Worm (Caenorhabditis elegans) whole organism, late embryonic: ENCODE data around the gene ama-1.

Experiments
- C08G9.2 ChIP-seq: sonication (generic microtip); optimal IDR thresholded peaks from 2 replicates; lab custom pipeline; 2016; ENCODE audit warnings: mild to moderate bottlenecking, missing genetic modification characterization, moderate library complexity, missing compliant biosample characterization
- C38D4.7 ChIP-seq: fragments of 200-800 bp; sonication (Bioruptor generic); optimal IDR thresholded peaks from 2 replicates; lab custom pipeline; 2018; ENCODE audit warnings: mild to moderate bottlenecking, missing genetic modification characterization, moderate library complexity, missing compliant biosample characterization
- K02D7.2 ChIP-seq: sonication (generic microtip); optimal IDR thresholded peaks from 2 replicates; lab custom pipeline; 2017; ENCODE audit warnings: mild to moderate bottlenecking, missing genetic modification characterization, missing compliant biosample characterization
- T23F11.4 ChIP-seq: fragments of 200-800 bp; sonication (Bioruptor generic); optimal IDR thresholded peaks from 2 replicates; lab custom pipeline; 2018; ENCODE audit warnings: mild to moderate bottlenecking, missing genetic modification characterization, missing compliant biosample characterization
- Y22D7AL.16 ChIP-seq: sonication (generic microtip); optimal IDR thresholded peaks from 2 replicates; lab custom pipeline; 2016; ENCODE audit warnings: missing genetic modification characterization, missing compliant biosample characterization
- ahr-1 ChIP-seq: sonication (generic microtip); optimal IDR thresholded peaks from 2 replicates; lab custom pipeline; 2016; ENCODE audit warnings: missing genetic modification characterization, missing compliant biosample characterization
- ama-1 ChIP-seq: fragments of 150-350 bp; optimal IDR thresholded peaks from 2 replicates; lab custom pipeline; 2014
- ceh-24 ChIP-seq: sonication (generic microtip); optimal IDR thresholded peaks from 2 replicates; lab custom pipeline; 2016; ENCODE audit warnings: mild to moderate bottlenecking, missing genetic modification characterization, missing compliant biosample characterization
- ceh-30 ChIP-seq: fragments of 150-350 bp; optimal IDR thresholded peaks from 2 replicates; lab custom pipeline; 2014; ENCODE audit warnings: missing biosample characterization, missing genetic modification characterization
- ceh-31 ChIP-seq: sonication (generic microtip); optimal IDR thresholded peaks from 2 replicates; lab custom pipeline; 2016; ENCODE audit warnings: missing genetic modification characterization, missing compliant biosample characterization
- ceh-6 ChIP-seq: fragments of 200-800 bp; sonication (Bioruptor generic); optimal IDR thresholded peaks from 2 replicates; lab custom pipeline; 2018; ENCODE audit warnings: mild to moderate bottlenecking, missing genetic modification characterization, missing compliant biosample characterization
- ceh-9 ChIP-seq: sonication (generic microtip); optimal IDR thresholded peaks from 2 replicates; lab custom pipeline; 2016; ENCODE audit warnings: mild to moderate bottlenecking, missing genetic modification characterization, inconsistent platforms, missing compliant biosample characterization
- che-1 ChIP-seq: sonication (generic microtip); optimal IDR thresholded peaks from 2 replicates; lab custom pipeline; 2016; ENCODE audit warnings: mild to moderate bottlenecking, missing genetic modification characterization, missing compliant biosample characterization
- elt-2 ChIP-seq: sonication (generic microtip); optimal IDR thresholded peaks from 2 replicates; lab custom pipeline; 2016; ENCODE audit warnings: missing genetic modification reagents, missing genetic modification characterization, missing compliant biosample characterization
- elt-4 ChIP-seq: sonication (generic microtip); optimal IDR thresholded peaks from 2 replicates; lab custom pipeline; 2016; ENCODE audit warnings: missing genetic modification characterization, missing compliant biosample characterization
- fkh-10 ChIP-seq: fragments of 150-350 bp; optimal IDR thresholded peaks from 2 replicates; lab custom pipeline; 2014; ENCODE audit warnings: missing biosample characterization, missing genetic modification reagents, missing genetic modification characterization
- hlh-15 ChIP-seq: sonication (generic microtip); optimal IDR thresholded peaks from 2 replicates; lab custom pipeline; 2016; ENCODE audit warnings: missing genetic modification characterization, missing compliant biosample characterization
- hlh-6 ChIP-seq: sonication (generic microtip); optimal IDR thresholded peaks from 2 replicates; lab custom pipeline; 2016; ENCODE audit warnings: missing genotype, missing genetic modification characterization, missing compliant biosample characterization
- hlh-8 ChIP-seq: sonication (generic microtip); optimal IDR thresholded peaks from 2 replicates; lab custom pipeline; 2016; ENCODE audit warnings: missing genotype, missing genetic modification characterization, missing compliant biosample characterization
- lim-6 ChIP-seq: sonication (generic microtip); optimal IDR thresholded peaks from 2 replicates; lab custom pipeline; 2016; ENCODE audit warnings: missing genetic modification characterization, missing compliant biosample characterization
- lin-11 ChIP-seq: fragments of 200-800 bp; sonication (Bioruptor generic); optimal IDR thresholded peaks from 2 replicates; lab custom pipeline; 2018; ENCODE audit warnings: mild to moderate bottlenecking, missing genetic modification characterization, missing compliant biosample characterization
- madf-2 ChIP-seq: sonication (generic microtip); optimal IDR thresholded peaks from 2 replicates; lab custom pipeline; 2017; ENCODE audit warnings: missing genetic modification characterization, missing compliant biosample characterization
- mec-3 ChIP-seq: sonication (generic microtip); optimal IDR thresholded peaks from 2 replicates; lab custom pipeline; 2016; ENCODE audit warnings: borderline replicate concordance, missing genetic modification characterization, missing compliant biosample characterization
- nfya-1 ChIP-seq: sonication (generic microtip); optimal IDR thresholded peaks from 2 replicates; lab custom pipeline; 2017; ENCODE audit warnings: missing genetic modification characterization, mild to moderate bottlenecking, missing compliant biosample characterization, antibody characterized with exemption, moderate library complexity
- nhr-232 ChIP-seq: sonication (generic microtip); optimal IDR thresholded peaks from 2 replicates; lab custom pipeline; 2016; ENCODE audit warnings: missing genetic modification characterization, missing compliant biosample characterization
- npax-4 ChIP-seq: sonication (generic microtip); optimal IDR thresholded peaks from 2 replicates; lab custom pipeline; 2016; ENCODE audit warnings: missing genetic modification characterization, missing compliant biosample characterization
- pag-3 ChIP-seq: sonication (generic microtip); optimal IDR thresholded peaks from 2 replicates; lab custom pipeline; 2016; ENCODE audit warnings: missing compliant biosample characterization, missing genetic modification characterization, borderline replicate concordance
- pat-9 ChIP-seq: fragments of 200-800 bp; sonication (Bioruptor generic); optimal IDR thresholded peaks from 2 replicates; lab custom pipeline; 2018; ENCODE audit warnings: mild to moderate bottlenecking, missing genetic modification characterization, moderate library complexity, missing compliant biosample characterization
- pqm-1 ChIP-seq: sonication (generic microtip); optimal IDR thresholded peaks from 2 replicates; lab custom pipeline; 2016; ENCODE audit warnings: missing genetic modification characterization, missing compliant biosample characterization
- pros-1 ChIP-seq: fragments of 150-350 bp; optimal IDR thresholded peaks from 2 replicates; lab custom pipeline; 2014; ENCODE audit warnings: missing biosample characterization, missing genetic modification reagents, missing genetic modification characterization
- ref-2 ChIP-seq: sonication (generic microtip); optimal IDR thresholded peaks from 2 replicates; lab custom pipeline; 2016; ENCODE audit warnings: missing genetic modification characterization, missing compliant biosample characterization
- sdc-2 ChIP-seq: sonication (generic microtip); optimal IDR thresholded peaks from 2 replicates; lab custom pipeline; 2016; ENCODE audit warnings: missing genotype, missing genetic modification characterization, missing compliant biosample characterization
- sox-2 ChIP-seq: fragments of 200-800 bp; sonication (Bioruptor generic); IDR thresholded peaks from 2 replicates; pipeline ENCODE4 v1.3.6; 2022; ENCODE audit warnings: missing genetic modification reagents, missing genetic modification characterization, missing compliant biosample characterization
- syd-9 ChIP-seq: sonication (generic microtip); optimal IDR thresholded peaks from 2 replicates; lab custom pipeline; 2016; ENCODE audit warnings: mild to moderate bottlenecking, missing genetic modification characterization, moderate library complexity, missing compliant biosample characterization
- tbx-2 ChIP-seq: sonication (generic microtip); optimal IDR thresholded peaks from 2 replicates; lab custom pipeline; 2016; ENCODE audit warnings: missing genetic modification characterization, missing compliant biosample characterization
- ttx-3 ChIP-seq: sonication (generic microtip); optimal IDR thresholded peaks from 2 replicates; lab custom pipeline; 2016; ENCODE audit warnings: missing genetic modification reagents, missing genetic modification characterization, missing compliant biosample characterization
- unc-42 ChIP-seq: sonication (generic microtip); optimal IDR thresholded peaks from 2 replicates; lab custom pipeline; 2016; ENCODE audit warnings: missing genotype, missing genetic modification characterization, missing compliant biosample characterization
- zip-5 ChIP-seq: sonication (generic microtip); optimal IDR thresholded peaks from 2 replicates; lab custom pipeline; 2016; ENCODE audit warnings: missing genetic modification characterization, missing compliant biosample characterization

The ama-1 gene

DNA sequence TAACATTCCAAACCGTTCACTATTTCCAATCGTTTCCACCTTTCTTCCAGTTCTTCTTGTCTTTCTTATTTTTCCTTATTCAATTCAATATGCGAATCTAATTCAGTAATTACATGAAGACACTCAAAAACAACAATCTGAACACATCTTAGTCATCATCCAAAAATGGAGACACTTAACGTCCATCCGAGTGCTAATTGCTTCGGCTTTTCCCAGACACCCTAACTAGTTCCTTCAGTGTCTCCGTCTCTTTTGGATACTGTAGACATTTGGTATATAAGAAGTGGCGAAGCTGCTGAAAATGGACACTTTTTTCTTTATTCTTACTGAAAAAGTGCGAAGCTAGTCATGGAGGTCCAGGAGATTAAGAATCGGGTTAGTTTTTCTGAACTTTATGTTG, 15.1 kb downstream of the ama-1 start, which contains the start of gene col-33:
Gene col-33 (plus strand): TSS at position 301 of the 400 bp plus-strand sequence.
- TF ChIP-seq lim-6 (tag; lab: Kevin White, UChicago) = no peak
- TF ChIP-seq che-1 (tag; lab: Kevin White, UChicago) = no peak
- TF ChIP-seq hlh-8 (tag; lab: Kevin White, UChicago) = no peak
- no peak for TF ChIP-seq pqm-1 (tag; lab: Kevin White, UChicago)
- no peak for TF ChIP-seq fkh-10 (GFP tag; lab: Kevin White, UChicago)
- TF ChIP-seq mec-3 (tag; lab: Kevin White, UChicago) = no peak
- no peak for TF ChIP-seq sdc-2 (tag; lab: Kevin White, UChicago)
- TF ChIP-seq unc-42 (tag; lab: Kevin White, UChicago) = no peak
- no peak for TF ChIP-seq lin-11 (tag; lab: Kevin White, UChicago)

DNA sequence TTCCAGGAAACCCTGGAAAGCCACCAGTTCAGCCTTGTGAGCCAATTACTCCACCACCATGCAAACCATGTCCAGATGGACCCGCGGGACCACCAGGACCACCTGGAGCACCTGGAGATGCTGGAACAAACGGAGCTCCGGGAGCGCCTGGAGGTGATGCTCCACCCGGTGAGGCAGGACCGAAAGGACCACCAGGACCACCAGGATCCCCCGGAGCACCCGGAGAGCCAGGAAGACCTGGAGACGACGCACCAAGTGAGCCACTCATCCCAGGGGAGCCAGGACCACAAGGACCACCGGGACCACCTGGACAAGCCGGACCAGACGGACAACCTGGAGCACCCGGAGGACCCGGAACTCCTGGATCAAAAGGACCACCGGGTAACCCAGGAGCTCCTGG, 16.8 kb downstream of the ama-1 start:
- no peak for TF ChIP-seq che-1 (tag; lab: Kevin White, UChicago)
- peak; percentile 15 for TF ChIP-seq elt-4 (tag; lab: Kevin White, UChicago)
- peak; percentile 63 for TF ChIP-seq hlh-6
- TF ChIP-seq tbx-2 = peak; percentile 6
- TF ChIP-seq nhr-232 (tag; lab: Kevin White, UChicago) = no peak
- TF ChIP-seq ceh-30 (tag; lab: Kevin White, UChicago) = no peak
- TF ChIP-seq C08G9.2 (tag; lab: Kevin White, UChicago) = peak; percentile 54

DNA sequence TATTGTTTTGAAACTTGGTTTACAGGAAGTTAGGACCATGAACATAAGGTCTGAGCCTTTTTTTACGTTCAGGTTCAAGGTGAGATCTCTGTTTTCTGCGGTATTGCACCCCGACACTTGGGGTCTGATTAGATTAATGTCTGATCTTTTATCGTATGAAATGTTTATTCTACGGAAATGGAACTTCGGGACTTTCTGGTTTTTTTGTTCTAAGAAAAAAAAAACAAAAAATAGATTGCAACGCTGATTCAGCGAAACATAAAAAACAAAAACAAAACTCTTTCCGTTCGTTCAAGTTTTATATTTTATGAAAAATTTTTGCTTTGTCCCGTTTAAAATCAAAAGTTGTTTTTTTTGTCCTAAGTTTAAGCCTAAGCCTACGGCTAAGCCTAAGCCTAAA, 17.4 kb downstream of the ama-1 start, which contains the start of gene F36A4.5:
Gene F36A4.5 (plus strand): TSS at position 301 of the 400 bp plus-strand sequence.
- no peak for TF ChIP-seq npax-4 (tag; lab: Kevin White, UChicago)
- TF ChIP-seq che-1 (tag; lab: Kevin White, UChicago) = no peak
- no peak for TF ChIP-seq madf-2 (tag; lab: Kevin White, UChicago)
- TF ChIP-seq syd-9 (tag; lab: Kevin White, UChicago) = no peak
- TF ChIP-seq sox-2 = no peak
- no peak for TF ChIP-seq hlh-15 (tag; lab: Kevin White, UChicago)
- no peak for TF ChIP-seq elt-2 (tag; lab: Kevin White, UChicago)
- TF ChIP-seq C38D4.7 (GFP tag; lab: Kevin White, UChicago) = no peak
- TF ChIP-seq ceh-31 (tag; lab: Kevin White, UChicago) = no peak
- TF ChIP-seq K02D7.2 (tag; lab: Kevin White, UChicago) = no peak
- TF ChIP-seq ama-1 (lab: Kevin White, UChicago) = no peak
- no peak for TF ChIP-seq ref-2
- TF ChIP-seq T23F11.4 (GFP tag; lab: Kevin White, UChicago) = no peak
- no peak for TF ChIP-seq ttx-3 (tag; lab: Kevin White, UChicago)
- TF ChIP-seq pat-9 (tag; lab: Kevin White, UChicago) = no peak
- TF ChIP-seq hlh-6 = no peak

DNA sequence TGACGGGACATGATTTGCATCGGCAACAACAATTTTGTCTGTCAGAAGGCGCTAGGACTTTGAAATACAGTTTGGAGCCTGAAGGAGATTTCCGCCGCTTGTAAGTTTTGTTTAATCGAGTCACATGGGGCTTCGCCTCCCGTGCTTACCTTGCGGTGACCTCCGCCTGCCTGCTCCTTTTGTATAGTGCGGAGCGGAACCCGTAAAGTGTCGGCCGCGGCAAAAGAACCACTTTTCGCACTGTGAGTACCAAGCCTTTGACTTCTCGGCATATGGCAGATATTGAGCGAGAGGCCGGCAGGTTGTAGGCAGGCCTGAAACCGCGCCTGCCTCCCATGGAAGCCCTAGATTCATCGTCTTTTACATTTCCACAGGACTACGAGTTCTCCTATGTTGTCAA, 18.1 kb downstream of the ama-1 start:
- no peak for TF ChIP-seq nfya-1
- TF ChIP-seq ceh-6 (GFP tag; lab: Kevin White, UChicago) = no peak
- TF ChIP-seq zip-5 = no peak
- TF ChIP-seq pros-1 (tag; lab: Kevin White, UChicago) = no peak
- TF ChIP-seq Y22D7AL.16 (tag; lab: Kevin White, UChicago) = no peak
- TF ChIP-seq ceh-9 (tag; lab: Kevin White, UChicago) = no peak
- TF ChIP-seq pag-3 (tag; lab: Kevin White, UChicago) = no peak
- TF ChIP-seq ahr-1 (tag; lab: Kevin White, UChicago) = no peak
- TF ChIP-seq npax-4 (tag; lab: Kevin White, UChicago) = no peak
- TF ChIP-seq nhr-232 (tag; lab: Kevin White, UChicago) = no peak
- TF ChIP-seq ceh-24 (tag; lab: Kevin White, UChicago) = no peak
